Worm (Caenorhabditis elegans): ENCODE data around the gene mec-15.

The mec-15 gene

ce11 chrII:10200759-10201158 lies 38.7 kb downstream of the mec-15 start, which contains the start of gene arv-1:
arv-1 (minus strand) TSS chrII:10200823.
- TF ChIP-seq W03F9.2 (tag; optimal IDR thresholded peaks at IDR 0.05) (peak; percentile 74), dao-5 (tag; optimal IDR thresholded peaks at IDR 0.05) (no peak), him-1 (tag; optimal IDR thresholded peaks at IDR 0.05) (peak; percentile 34)

- TF ChIP-seq dao-5 (tag; optimal IDR thresholded peaks at IDR 0.05): no peak
These were observed 39.6 kb downstream of the mec-15 start, which contains the start of gene R05H5.4 for ce11 chrII:10199906-10200305. R05H5.4 (minus strand) TSS chrII:10200006.

ce11 chrII:10198486-10198885 lies 41.0 kb downstream of the mec-15 start:
- TF ChIP-seq him-1 (tag; optimal IDR thresholded peaks at IDR 0.05) (no peak), dao-5 (tag; optimal IDR thresholded peaks at IDR 0.05) (no peak), W03F9.2 (tag; optimal IDR thresholded peaks at IDR 0.05) (no peak)

ce11 chrII:10197091-10197675 lies 42.3 kb downstream of the mec-15 start, which contains the start of gene R05H5.3:
R05H5.3 (plus strand) TSS chrII:10197625.
- TF ChIP-seq dao-5 (tag; optimal IDR thresholded peaks at IDR 0.05) (no peak), W03F9.2 (tag; optimal IDR thresholded peaks at IDR 0.05) (peak; percentile 49), him-1 (tag; optimal IDR thresholded peaks at IDR 0.05) (peak; percentile 16)

ce11 chrII:10194605-10195004 lies 44.9 kb downstream of the mec-15 start, which contains the start of gene srb-6:
srb-6 (plus strand) TSS chrII:10194905.
- TF ChIP-seq dao-5 (tag; optimal IDR thresholded peaks at IDR 0.05) (no peak), him-1 (tag; optimal IDR thresholded peaks at IDR 0.05) (no peak), W03F9.2 (tag; optimal IDR thresholded peaks at IDR 0.05) (no peak)

ce11 chrII:10192207-10192606 lies 47.3 kb downstream of the mec-15 start, which contains the start of gene R05H5.7:
R05H5.7 (plus strand) TSS chrII:10192507.
- no peak for TF ChIP-seq him-1 (tag; optimal IDR thresholded peaks at IDR 0.05)
- no peak for TF ChIP-seq dao-5 (tag; optimal IDR thresholded peaks at IDR 0.05)
- no peak for TF ChIP-seq W03F9.2 (tag; optimal IDR thresholded peaks at IDR 0.05)

ce11 chrII:10189369-10189768 lies 50.1 kb downstream of the mec-15 start, which contains the start of gene cdc-25.4:
cdc-25.4 (minus strand) TSS chrII:10189469.
- TF ChIP-seq dao-5 (tag; optimal IDR thresholded peaks at IDR 0.05): no peak
- no peak for TF ChIP-seq W03F9.2 (tag; optimal IDR thresholded peaks at IDR 0.05)
- no peak for TF ChIP-seq him-1 (tag; optimal IDR thresholded peaks at IDR 0.05)

DNA sequence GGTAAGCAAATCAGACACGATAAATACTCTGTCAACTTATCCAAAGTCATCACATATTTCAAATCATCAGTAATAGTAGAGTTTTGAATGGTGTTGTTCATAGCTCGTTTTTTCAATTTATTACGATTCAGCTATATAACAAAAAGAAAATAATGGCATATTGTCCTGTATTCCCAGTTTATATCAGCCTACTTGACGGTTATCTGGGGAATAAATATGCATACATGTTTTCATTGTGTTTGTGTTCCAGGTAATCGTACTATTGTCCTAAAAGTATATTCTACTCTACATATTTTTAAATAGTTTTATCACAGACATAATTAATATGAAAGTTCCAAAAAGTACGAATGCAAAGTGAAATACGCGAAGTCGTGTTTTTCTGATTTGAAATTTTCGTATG lies 51.7 kb downstream of the mec-15 start, which contains the start of gene srd-2:
TSS of gene srd-2 (minus strand) at position 101 of the 400 bp plus-strand sequence.
- TF ChIP-seq dao-5 (tag; optimal IDR thresholded peaks at IDR 0.05) (no peak), him-1 (tag; optimal IDR thresholded peaks at IDR 0.05) (no peak), W03F9.2 (tag; optimal IDR thresholded peaks at IDR 0.05) (no peak)
